Fruit fly (Drosophila melanogaster): ENCODE results near the gene Marcal1.
A peak's percentile ranks its signal among the peaks of the same experiment; 100 is the strongest.

The Marcal1 gene

dm6 chr2L:4981278-4981966 lies 26.1 kb downstream of the Marcal1 start, which contains the start of the genes CG8892 and CG34126 (continued):
- TF ChIP-seq dm (GFP tag; optimal IDR thresholded peaks at IDR 0.05), result peak; percentile 90
- TF ChIP-seq CG6689 (GFP tag; IDR thresholded peaks at IDR 0.05), result peak; percentile 100
- TF ChIP-seq CG2202 (tag; optimal IDR thresholded peaks at IDR 0.05), result peak; percentile 91
- TF ChIP-seq CG10267 (tag; optimal IDR thresholded peaks at IDR 0.05), result peak; percentile 100
- TF ChIP-seq CG12769 (tag; optimal IDR thresholded peaks at IDR 0.05), result no peak
- peak; percentile 95 for TF ChIP-seq NC2β (GFP tag; optimal IDR thresholded peaks at IDR 0.05)
- TF ChIP-seq Awh (GFP tag; IDR thresholded peaks at IDR 0.05), result peak; percentile 81
- TF ChIP-seq ERR (GFP tag; optimal IDR thresholded peaks at IDR 0.05), result peak; percentile 87
- peak; percentile 73 for TF ChIP-seq CG42726 (GFP tag; IDR thresholded peaks at IDR 0.05; ENCODE audit: partially characterized antibody)
- TF ChIP-seq CG12299 (tag; optimal IDR thresholded peaks at IDR 0.05), result peak; percentile 92
- peak; percentile 65 for TF ChIP-seq wek (GFP tag; optimal IDR thresholded peaks at IDR 0.05)
- TF ChIP-seq bigmax (GFP tag; optimal IDR thresholded peaks at IDR 0.05), result no peak
- TF ChIP-seq MESR4 (GFP tag; optimal IDR thresholded peaks at IDR 0.05), result peak; percentile 66
- TF ChIP-seq CG8290 (GFP tag; optimal IDR thresholded peaks at IDR 0.05), result peak; percentile 98
- TF ChIP-seq CG8290 (tag; optimal IDR thresholded peaks at IDR 0.05), result peak; percentile 91 to 94
- TF ChIP-seq CG1832 (GFP tag; optimal IDR thresholded peaks at IDR 0.05), result peak; percentile 3
- peak; percentile 87 for TF ChIP-seq sim (GFP tag; IDR thresholded peaks at IDR 0.05)
- TF ChIP-seq sens-2 (GFP tag; IDR thresholded peaks at IDR 0.05), result peak; percentile 77
- TF ChIP-seq CG15011 (GFP tag; optimal IDR thresholded peaks at IDR 0.05), result peak; percentile 95
- peak; percentile 92 for TF ChIP-seq CG10565 (GFP tag; optimal IDR thresholded peaks at IDR 0.05)
- TF ChIP-seq Dref (GFP tag; IDR thresholded peaks at IDR 0.05), result peak; percentile 51
- TF ChIP-seq HHEX (GFP tag; optimal IDR thresholded peaks at IDR 0.05), result peak; percentile 97
- TF ChIP-seq ttk (GFP tag; IDR thresholded peaks at IDR 0.05), result peak; percentile 93
- TF ChIP-seq CG34376 (GFP tag; optimal IDR thresholded peaks at IDR 0.05), result peak; percentile 97
- peak; percentile 45; the same call in 1 of the 2 replicates for TF ChIP-seq CG4360 (GFP tag; IDR thresholded peaks at IDR 0.05)
- peak; percentile 95 for TF ChIP-seq tup (GFP tag; optimal IDR thresholded peaks at IDR 0.05)
- peak; percentile 88 for TF ChIP-seq CG1024 (GFP tag; IDR thresholded peaks at IDR 0.05)
- TF ChIP-seq salm (tag; optimal IDR thresholded peaks at IDR 0.05), result peak; percentile 87
- peak; percentile 98 for TF ChIP-seq lab (GFP tag; optimal IDR thresholded peaks at IDR 0.05)
- 0 out of 2 replicates have a peak, but pooled peaks have one; percentile 25 for TF ChIP-seq nerfin-2 (GFP tag; IDR thresholded peaks at IDR 0.05; ENCODE audit: partially characterized antibody)
- TF ChIP-seq CG2199 (GFP tag; IDR thresholded peaks at IDR 0.05), result peak; percentile 74; the same call in 1 of the 3 replicates
- peak; percentile 87 for TF ChIP-seq CG12744 (GFP tag; optimal IDR thresholded peaks at IDR 0.05)
- TF ChIP-seq Gsc (GFP tag; IDR thresholded peaks at IDR 0.05), result peak; percentile 95
- peak; percentile 94 for TF ChIP-seq wor (GFP tag; IDR thresholded peaks at IDR 0.05)
- TF ChIP-seq Atf3 (GFP tag; optimal IDR thresholded peaks at IDR 0.05), result peak; percentile 96
- TF ChIP-seq twi (tag; optimal IDR thresholded peaks at IDR 0.05), result peak; percentile 97
- peak; percentile 95 for TF ChIP-seq ewg (GFP tag; optimal IDR thresholded peaks at IDR 0.05)
- TF ChIP-seq knrl (GFP tag; IDR thresholded peaks at IDR 0.05; ENCODE audit: partially characterized antibody), result peak; percentile 55
- peak; percentile 97 for TF ChIP-seq CG6272 (GFP tag; IDR thresholded peaks at IDR 0.05)
- peak; percentile 77 for TF ChIP-seq fd64A (GFP tag; optimal IDR thresholded peaks at IDR 0.05)
- TF ChIP-seq CG30403 (GFP tag; optimal IDR thresholded peaks at IDR 0.05), result peak; percentile 100
- peak; percentile 96 for TF ChIP-seq Sox100B (GFP tag; optimal IDR thresholded peaks at IDR 0.05)
- TF ChIP-seq CG11247 (GFP tag; IDR thresholded peaks at IDR 0.05), result peak; percentile 96
- TF ChIP-seq Ada2b (GFP tag; IDR thresholded peaks at IDR 0.05), result peak; percentile 93
- TF ChIP-seq CG13424 (tag; optimal IDR thresholded peaks at IDR 0.05), result peak; percentile 98
- TF ChIP-seq Hr3 (GFP tag; optimal IDR thresholded peaks at IDR 0.05), result peak; percentile 99
- peak; percentile 97 for TF ChIP-seq Six4 (GFP tag; optimal IDR thresholded peaks at IDR 0.05)
- peak; percentile 85 for TF ChIP-seq CG5953 (GFP tag; IDR thresholded peaks at IDR 0.05)
- TF ChIP-seq CG31388 (GFP tag; optimal IDR thresholded peaks at IDR 0.05), result peak; percentile 97
- peak; percentile 93 for TF ChIP-seq CG15514 (GFP tag; optimal IDR thresholded peaks at IDR 0.05)

Data from whole organism, embryonic.